Fruit fly (Drosophila melanogaster) whole organism, embryonic: ENCODE measurements around the gene Nthl1.

Source experiments
- Adf1 ChIP-seq: fragments of 200-800 bp; sonication (Bioruptor generic); IDR thresholded peaks from 2 replicates; pipeline ENCODE4 v1.3.6; 2022; ENCODE audit warnings: missing biosample characterization, missing genetic modification characterization
- Asciz ChIP-seq: fragments of 200-800 bp; sonication (Bioruptor generic); optimal IDR thresholded peaks from 2 replicates; lab custom pipeline; 2017; ENCODE audit warnings: missing biosample characterization, mild to moderate bottlenecking, missing genetic modification characterization, missing genetic modification reagents
- Atf-2 ChIP-seq: fragments of 200-800 bp; sonication (Bioruptor generic); optimal IDR thresholded peaks from 2 replicates; lab custom pipeline; 2016; ENCODE audit warnings: missing biosample characterization, missing genetic modification characterization
- Blimp-1 ChIP-seq: fragments of 200-800 bp; sonication (Bioruptor generic); optimal IDR thresholded peaks from 3 replicates; lab custom pipeline; 2018; ENCODE audit warnings: missing biosample characterization, missing genetic modification characterization, mild to moderate bottlenecking, moderate library complexity, missing genetic modification reagents
- CG10209 ChIP-seq: fragments of 200-800 bp; sonication (Bioruptor generic); optimal IDR thresholded peaks from 3 replicates; lab custom pipeline; 2017; ENCODE audit warnings: missing biosample characterization, mild to moderate bottlenecking, missing genetic modification characterization, missing genetic modification reagents
- CG10267 ChIP-seq: fragments of 200-800 bp; sonication (Bioruptor generic); optimal IDR thresholded peaks from 2 replicates; lab custom pipeline; 2018; ENCODE audit warnings: missing biosample characterization, mild to moderate bottlenecking, missing genetic modification characterization, moderate library complexity
- CG11504 ChIP-seq: fragments of 200-800 bp; sonication (Bioruptor generic); optimal IDR thresholded peaks from 3 replicates; lab custom pipeline; 2019; ENCODE audit warnings: missing biosample characterization, mild to moderate bottlenecking, missing genetic modification characterization, moderate library complexity
- CG13287 ChIP-seq: fragments of 200-800 bp; sonication (Bioruptor generic); IDR thresholded peaks from 2 replicates; pipeline ENCODE4 v1.3.6; 2022; ENCODE audit warnings: missing biosample characterization, missing genetic modification characterization; ENCODE audit not compliant: partially characterized antibody
- CG14441 ChIP-seq: fragments of 200-800 bp; sonication (Bioruptor generic); IDR thresholded peaks from 2 replicates; pipeline ENCODE4 v1.3.6; 2022; ENCODE audit warnings: missing biosample characterization, missing genetic modification characterization
- CG14710 ChIP-seq: fragments of 200-800 bp; sonication (Bioruptor generic); optimal IDR thresholded peaks from 3 replicates; lab custom pipeline; 2019; ENCODE audit warnings: missing biosample characterization, mild to moderate bottlenecking, missing genetic modification characterization, moderate library complexity
- CG15514 ChIP-seq: fragments of 200-800 bp; sonication (Bioruptor generic); optimal IDR thresholded peaks from 3 replicates; lab custom pipeline; 2017; ENCODE audit warnings: missing biosample characterization, missing genetic modification characterization, mild to moderate bottlenecking, moderate library complexity, missing genetic modification reagents
- CG17612 ChIP-seq: fragments of 200-800 bp; sonication (Bioruptor generic); IDR thresholded peaks from 2 replicates; pipeline ENCODE4 v1.3.6; 2022; ENCODE audit warnings: missing biosample characterization, missing genetic modification characterization
- CG17829 ChIP-seq: fragments of 200-800 bp; optimal IDR thresholded peaks from 2 replicates; lab custom pipeline; 2019; ENCODE audit warnings: missing biosample characterization, mild to moderate bottlenecking, missing genetic modification characterization, moderate library complexity
- CG2889 ChIP-seq: fragments of 200-800 bp; sonication (Bioruptor generic); IDR thresholded peaks from 3 replicates; pipeline ENCODE4 v1.3.6; 2022; ENCODE audit warnings: missing biosample characterization, missing genetic modification characterization
- CG30020 ChIP-seq: fragments of 200-800 bp; optimal IDR thresholded peaks from 2 replicates; lab custom pipeline; 2019; ENCODE audit warnings: missing biosample characterization, mild to moderate bottlenecking, missing genetic modification characterization, moderate library complexity
- CG31441 ChIP-seq: fragments of 200-800 bp; sonication (Bioruptor generic); IDR thresholded peaks from 2 replicates; pipeline ENCODE4 v1.3.6; 2022; ENCODE audit warnings: missing biosample characterization, missing genetic modification characterization
- CG7839 ChIP-seq: fragments of 200-800 bp; sonication (Bioruptor generic); optimal IDR thresholded peaks from 3 replicates; lab custom pipeline; 2018; ENCODE audit warnings: missing biosample characterization, mild to moderate bottlenecking, missing genetic modification characterization, moderate library complexity
- CG8281 ChIP-seq: fragments of 200-800 bp; sonication (Bioruptor generic); optimal IDR thresholded peaks from 2 replicates; lab custom pipeline; 2018; ENCODE audit warnings: missing biosample characterization, mild to moderate bottlenecking, missing genetic modification characterization, moderate library complexity
- Drgx ChIP-seq: fragments of 200-800 bp; sonication (Bioruptor generic); IDR thresholded peaks from 2 replicates; pipeline ENCODE4 v1.3.6; 2022; ENCODE audit warnings: missing biosample characterization, missing genetic modification characterization
- E2f2 ChIP-seq: fragments of 200-800 bp; sonication (Bioruptor generic); IDR thresholded peaks from 2 replicates; pipeline ENCODE4 v1.3.6; 2022; ENCODE audit warnings: missing biosample characterization, missing genetic modification characterization
- ERR ChIP-seq: fragments of 200-800 bp; sonication (Bioruptor generic); optimal IDR thresholded peaks from 2 replicates; lab custom pipeline; 2016; ENCODE audit warnings: missing biosample characterization, missing genetic modification characterization
- Hsf ChIP-seq: fragments of 200-800 bp; sonication (Bioruptor generic); optimal IDR thresholded peaks from 3 replicates; lab custom pipeline; 2016; ENCODE audit warnings: missing biosample characterization, missing genetic modification characterization
- Lpt ChIP-seq: fragments of >200 bp; optimal IDR thresholded peaks from 2 replicates; lab custom pipeline; 2018; ENCODE audit warnings: missing biosample characterization, missing genetic modification characterization
- NC2β ChIP-seq: fragments of 200-800 bp; sonication (Bioruptor generic); optimal IDR thresholded peaks from 2 replicates; lab custom pipeline; 2016; ENCODE audit warnings: missing biosample characterization, missing genetic modification characterization
- Nf-YA ChIP-seq: fragments of 200-800 bp; sonication (Bioruptor generic); IDR thresholded peaks from 2 replicates; pipeline ENCODE4 v1.3.6; 2022; ENCODE audit warnings: missing biosample characterization, missing genetic modification characterization
- NfI ChIP-seq: fragments of 200-800 bp; sonication (Bioruptor generic); optimal IDR thresholded peaks from 3 replicates; lab custom pipeline; 2018; ENCODE audit warnings: missing biosample characterization, mild to moderate bottlenecking, missing genetic modification characterization, moderate library complexity
- Optix ChIP-seq: fragments of 200-800 bp; sonication (Bioruptor generic); IDR thresholded peaks from 3 replicates; pipeline ENCODE4 v1.3.6; 2022; ENCODE audit warnings: missing biosample characterization, missing genetic modification characterization
- Ptx1 ChIP-seq: fragments of 200-800 bp; sonication (Bioruptor generic); IDR thresholded peaks from 2 replicates; pipeline ENCODE4 v1.3.6; 2022; ENCODE audit warnings: missing biosample characterization, missing genetic modification characterization
- Six4 ChIP-seq: fragments of 200-800 bp; sonication (Bioruptor generic); optimal IDR thresholded peaks from 2 replicates; lab custom pipeline; 2016; ENCODE audit warnings: missing biosample characterization, missing genetic modification characterization
- Spps ChIP-seq: fragments of 200-800 bp; sonication (Bioruptor generic); optimal IDR thresholded peaks from 2 replicates; lab custom pipeline; 2018; ENCODE audit warnings: missing biosample characterization, mild to moderate bottlenecking, missing genetic modification characterization
- Sry-β ChIP-seq: fragments of 200-800 bp; sonication (Bioruptor generic); optimal IDR thresholded peaks from 2 replicates; lab custom pipeline; 2018; ENCODE audit warnings: missing biosample characterization, mild to moderate bottlenecking, missing genetic modification characterization, moderate library complexity
- TFAM ChIP-seq: fragments of 200-800 bp; sonication (Bioruptor generic); optimal IDR thresholded peaks from 2 replicates; lab custom pipeline; 2017; ENCODE audit warnings: missing biosample characterization, missing genetic modification characterization, inconsistent platforms
- abd-A ChIP-seq: fragments of 200-800 bp; sonication (Bioruptor generic); optimal IDR thresholded peaks from 3 replicates; lab custom pipeline; 2019; ENCODE audit warnings: missing biosample characterization, mild to moderate bottlenecking, missing genetic modification characterization, moderate library complexity
- ash1 ChIP-seq: fragments of 200-800 bp; sonication (Bioruptor generic); optimal IDR thresholded peaks from 2 replicates; lab custom pipeline; 2018; ENCODE audit warnings: missing biosample characterization, mild to moderate bottlenecking, missing genetic modification characterization
- bcd ChIP-seq: fragments of 200-800 bp; sonication (Bioruptor generic); optimal IDR thresholded peaks from 2 replicates; lab custom pipeline; 2017; ENCODE audit warnings: missing biosample characterization, mild to moderate bottlenecking, missing genetic modification characterization
- bigmax ChIP-seq: fragments of 200-800 bp; sonication (Bioruptor generic); optimal IDR thresholded peaks from 2 replicates; lab custom pipeline; 2018; ENCODE audit warnings: missing biosample characterization, mild to moderate bottlenecking, missing genetic modification characterization
- bowl ChIP-seq: fragments of 200-800 bp; sonication (Bioruptor generic); IDR thresholded peaks from 2 replicates; pipeline ENCODE4 v1.3.6; 2022; ENCODE audit warnings: missing biosample characterization, missing genetic modification characterization
- her ChIP-seq: fragments of 200-800 bp; sonication (Bioruptor generic); optimal IDR thresholded peaks from 2 replicates; lab custom pipeline; 2016; ENCODE audit warnings: missing biosample characterization, missing genetic modification characterization
- lmd ChIP-seq: fragments of 200-800 bp; sonication (Bioruptor generic); IDR thresholded peaks from 2 replicates; pipeline ENCODE4 v1.3.6; 2022; ENCODE audit warnings: missing biosample characterization, missing genetic modification characterization
- nmo ChIP-seq: fragments of 200-800 bp; sonication (Bioruptor generic); optimal IDR thresholded peaks from 2 replicates; lab custom pipeline; 2018; ENCODE audit warnings: missing biosample characterization, mild to moderate bottlenecking, missing genetic modification characterization, moderate library complexity
- oc ChIP-seq: fragments of 200-800 bp; sonication (Bioruptor generic); optimal IDR thresholded peaks from 2 replicates; lab custom pipeline; 2018; ENCODE audit warnings: missing biosample characterization, mild to moderate bottlenecking, missing genetic modification characterization, moderate library complexity
- sc ChIP-seq, 3 experiments: fragments of >200 bp in 2 of 3; fragments of 200-800 bp in 1 of 3; sonication (Bioruptor generic) in 1 of 3; optimal IDR thresholded peaks; 2 replicates in 2 of 3; 3 replicates in 1 of 3; lab custom pipeline; 2017; ENCODE audit warnings: mild to moderate bottlenecking in 1 of 3, missing biosample characterization in 1 of 3, missing genetic modification characterization in 1 of 3, missing genetic modification reagents in 1 of 3
- slbo ChIP-seq: fragments of 200-800 bp; sonication (Bioruptor generic); IDR thresholded peaks from 2 replicates; pipeline ENCODE4 v1.3.6; 2022; ENCODE audit warnings: missing biosample characterization, missing genetic modification characterization
- trh ChIP-seq: fragments of 200-800 bp; sonication (Bioruptor generic); optimal IDR thresholded peaks from 2 replicates; lab custom pipeline; 2016; ENCODE audit warnings: missing biosample characterization, missing genetic modification characterization
- ttk ChIP-seq: fragments of 200-800 bp; sonication (Bioruptor generic); IDR thresholded peaks from 2 replicates; pipeline ENCODE4 v2.1.2; 2022; ENCODE audit warnings: missing biosample characterization, missing genetic modification characterization
- twi ChIP-seq: fragments of 200-800 bp; optimal IDR thresholded peaks from 2 replicates; lab custom pipeline; 2019; ENCODE audit warnings: missing biosample characterization, mild to moderate bottlenecking, missing genetic modification characterization, moderate library complexity
- vfl ChIP-seq: fragments of 200-800 bp; sonication (Bioruptor generic); optimal IDR thresholded peaks from 2 replicates; lab custom pipeline; 2016; ENCODE audit warnings: missing biosample characterization, missing genetic modification characterization
- zfh1 ChIP-seq: fragments of 200-800 bp; sonication (Bioruptor generic); IDR thresholded peaks from 3 replicates; pipeline ENCODE4 v1.3.6; 2022; ENCODE audit warnings: missing biosample characterization, missing genetic modification characterization

Nthl1 gene

DNA sequence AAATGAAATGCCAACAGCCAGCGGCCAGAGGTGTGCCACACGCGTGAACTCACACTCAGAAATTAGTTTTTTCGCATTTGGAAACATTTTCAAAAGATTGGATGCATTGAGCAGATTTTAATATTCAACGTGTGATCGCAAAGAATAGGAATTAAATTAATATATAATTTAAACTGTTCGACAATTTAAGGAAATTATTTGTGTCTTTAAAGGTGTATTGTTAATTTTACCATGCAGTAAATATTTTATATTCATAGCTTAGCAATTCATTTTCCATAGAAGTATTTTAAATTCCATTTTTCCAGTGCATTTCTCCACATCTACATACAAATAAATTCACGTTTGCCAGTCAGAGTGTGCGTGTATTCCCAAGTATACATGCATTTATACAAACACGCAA, 12.0 kb upstream of the Nthl1 start (continued):
- no peak for TF ChIP-seq Nf-YA (GFP tag; lab: Robert Waterston, UW)
- peak; percentile 61; the same call in 2 of the 3 replicates for TF ChIP-seq zfh1 (GFP tag; lab: Robert Waterston, UW)
- no peak for TF ChIP-seq her (GFP tag; lab: Kevin White, UChicago)

DNA sequence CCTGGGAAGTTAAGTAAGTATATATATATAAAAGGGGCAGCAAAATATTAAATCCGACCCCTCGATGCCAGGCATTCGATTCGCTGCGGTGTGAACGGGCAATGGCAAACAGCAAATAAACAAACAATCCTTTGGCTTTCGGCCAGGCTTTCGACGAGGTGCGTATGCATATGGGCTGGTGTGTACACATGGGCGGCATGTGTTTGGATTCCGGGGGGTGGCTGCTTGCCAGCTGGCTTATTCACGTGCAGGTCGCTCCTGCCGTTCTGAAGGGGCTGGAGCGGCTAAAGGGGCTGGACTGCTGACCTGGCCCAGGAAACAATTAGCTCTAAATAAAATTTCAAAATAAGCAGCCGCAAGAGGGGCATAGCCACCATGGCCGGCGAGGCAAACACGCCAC, 9.7 kb upstream of the Nthl1 start:
- TF ChIP-seq twi (tag; lab: Kevin White, UChicago) = peak; percentile 66
- TF ChIP-seq ash1 = no peak
- TF ChIP-seq, all 482 proteins: peak for 1

DNA sequence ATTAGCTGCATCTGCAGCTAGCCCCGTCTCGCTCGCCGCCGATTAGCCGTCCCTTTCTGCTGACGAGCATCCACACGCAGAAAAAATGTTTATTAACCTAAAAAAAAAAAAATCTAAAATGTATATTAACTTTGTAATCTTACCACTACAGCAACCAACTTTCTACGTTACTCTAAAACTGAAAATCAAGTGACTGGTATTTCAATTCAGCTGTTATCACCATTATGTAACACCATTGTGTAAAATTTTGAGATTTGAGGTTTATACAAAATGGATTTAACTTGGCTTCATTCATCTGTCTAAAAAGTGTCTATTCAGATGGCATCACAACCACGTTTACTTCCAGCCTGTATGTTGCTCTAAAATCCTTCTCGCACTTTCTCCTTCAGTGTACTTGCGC, 8.8 kb upstream of the Nthl1 start:
- no peak for TF ChIP-seq oc (tag; lab: Kevin White, UChicago)
- TF ChIP-seq Asciz (GFP tag; lab: Kevin White, UChicago) = no peak
- TF ChIP-seq CG10209 (GFP tag; lab: Kevin White, UChicago) = no peak
- no peak for TF ChIP-seq Adf1
- no peak for TF ChIP-seq TFAM
- TF ChIP-seq CG17829 (tag; lab: Kevin White, UChicago) = peak; percentile 4
- no peak for TF ChIP-seq bowl
- no peak for TF ChIP-seq CG30020 (tag; lab: Kevin White, UChicago)
- TF ChIP-seq CG7839 (tag; lab: Kevin White, UChicago) = peak; percentile 4
- TF ChIP-seq CG17612 (GFP tag; lab: Robert Waterston, UW) = no peak
- TF ChIP-seq E2f2 (GFP tag; lab: Robert Waterston, UW) = no peak
- peak; percentile 23 for TF ChIP-seq Hsf (GFP tag; lab: Kevin White, UChicago)
- TF ChIP-seq trh (GFP tag; lab: Kevin White, UChicago) = no peak
- TF ChIP-seq ERR = no peak
- no peak for TF ChIP-seq Sry-β
- TF ChIP-seq CG14710 (tag; lab: Kevin White, UChicago) = peak; percentile 56
- TF ChIP-seq sc (optimal IDR thresholded peaks at IDR 0.05; lab: Kevin White, UChicago) = no peak
- TF ChIP-seq sc (GFP tag; optimal IDR thresholded peaks at IDR 0.05; lab: Kevin White, UChicago) = peak; percentile 30
- no peak for TF ChIP-seq Atf-2 (GFP tag; lab: Kevin White, UChicago)
- TF ChIP-seq ttk (GFP tag; lab: Robert Waterston, UW) = no peak
- no peak for TF ChIP-seq Six4
- TF ChIP-seq nmo (GFP tag; lab: Kevin White, UChicago) = peak; percentile 45
- no peak for TF ChIP-seq vfl (GFP tag; lab: Kevin White, UChicago)
- no peak for TF ChIP-seq Spps (tag; lab: Kevin White, UChicago)
- no peak for TF ChIP-seq bcd (GFP tag; lab: Kevin White, UChicago)
- TF ChIP-seq CG10267 (tag; lab: Kevin White, UChicago) = peak; percentile 21
- peak; percentile 4 for TF ChIP-seq CG11504 (tag; lab: Kevin White, UChicago)
- TF ChIP-seq NfI (GFP tag; lab: Kevin White, UChicago) = no peak
- no peak for TF ChIP-seq Ptx1
- TF ChIP-seq bigmax (GFP tag; lab: Kevin White, UChicago) = no peak
- no peak for TF ChIP-seq lmd (GFP tag; lab: Robert Waterston, UW)
- no peak for TF ChIP-seq Lpt (GFP tag; lab: Kevin White, UChicago)
- TF ChIP-seq CG2889 = no peak
- TF ChIP-seq CG13287 = no peak
- TF ChIP-seq CG8281 (tag; lab: Kevin White, UChicago) = no peak
- TF ChIP-seq Optix (GFP tag; lab: Robert Waterston, UW) = no peak
- TF ChIP-seq NC2β (GFP tag; lab: Kevin White, UChicago) = no peak
- peak; percentile 55 for TF ChIP-seq CG31441
- TF ChIP-seq slbo (GFP tag; lab: Robert Waterston, UW) = no peak
- TF ChIP-seq abd-A (tag; lab: Kevin White, UChicago) = no peak
- TF ChIP-seq CG15514 (GFP tag; lab: Kevin White, UChicago) = no peak
- TF ChIP-seq CG14441 (GFP tag; lab: Robert Waterston, UW) = no peak
- no peak for TF ChIP-seq Drgx
- TF ChIP-seq Blimp-1 (GFP tag; lab: Kevin White, UChicago) = peak; percentile 40
